Worm (Caenorhabditis elegans): ENCODE measurements around the gene lips-12.
A peak's percentile ranks its signal among the peaks of the same experiment; 100 is the strongest.
"Not testable (repeated sequence)": the region's sequence is repeated elsewhere in the genome, so short reads cannot be mapped to it uniquely, and the experiment has no call there.

Gene lips-12

DNA sequence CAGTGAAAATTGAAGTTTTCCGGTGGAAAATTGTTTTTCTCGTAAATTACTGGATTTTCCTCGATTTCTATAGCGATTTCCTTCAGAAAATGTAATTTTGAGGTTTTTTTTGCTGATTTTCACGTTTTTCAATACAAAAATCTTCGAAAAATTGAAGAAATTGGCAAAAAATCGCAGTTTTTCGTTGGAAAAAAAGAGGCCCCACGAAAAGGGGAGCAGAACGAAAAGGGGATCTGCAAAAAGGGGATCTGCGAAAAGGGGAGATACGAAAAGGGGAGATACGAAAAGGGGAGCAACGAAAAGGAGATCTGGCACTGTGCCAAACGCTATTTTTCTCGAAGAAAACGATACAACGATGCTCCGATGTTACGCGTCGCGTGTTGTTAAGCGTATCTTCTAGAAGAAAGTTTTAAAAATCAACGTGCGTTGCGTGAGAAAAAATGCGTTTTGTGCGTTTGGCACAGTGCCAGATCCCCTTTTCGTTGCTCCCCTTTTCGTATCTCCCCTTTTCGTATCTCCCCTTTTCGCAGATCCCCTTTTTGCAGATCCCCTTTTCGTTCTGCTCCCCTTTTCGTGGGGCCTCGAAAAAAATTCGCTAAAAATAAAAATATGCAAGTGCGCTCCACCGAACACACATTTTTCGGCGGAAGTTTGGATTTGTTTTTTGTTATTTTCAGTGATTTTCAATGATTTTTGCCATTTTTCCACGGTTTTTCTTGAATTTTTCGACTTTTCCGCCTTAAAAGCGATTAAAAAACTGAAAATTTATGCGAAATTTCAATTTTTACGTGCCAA is 20.5 kb upstream of the lips-12 start (continued):
- TF ChIP-seq tra-1 (GFP tag; IDR thresholded peaks at IDR 0.05) = peak; percentile 24; the same call in 1 of the 2 replicates
- peak; percentile 60; the same call in 1 of the 2 replicates for TF ChIP-seq pha-4 (GFP tag; IDR thresholded peaks at IDR 0.05)
- TF ChIP-seq pha-4 (tag; optimal IDR thresholded peaks at IDR 0.05) = not testable (repeated sequence)

DNA sequence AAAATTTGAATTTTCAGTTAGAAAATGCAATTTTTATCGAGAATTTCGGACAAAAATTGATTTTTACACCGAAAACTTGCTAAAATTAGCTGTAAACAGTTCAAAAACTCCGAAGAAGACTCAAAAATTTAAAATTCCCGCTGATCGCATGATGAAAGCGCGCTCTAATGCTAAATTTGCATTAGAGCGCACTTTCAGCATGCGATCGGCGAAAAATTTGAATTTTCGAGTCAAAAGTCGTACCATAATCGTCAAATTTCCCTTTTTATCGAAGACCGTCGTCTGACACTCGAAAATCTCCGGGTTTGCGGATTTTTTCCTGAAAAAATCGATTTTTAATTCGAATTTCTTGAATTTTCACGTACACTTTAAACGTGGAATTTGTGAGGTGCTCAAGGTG is 19.3 kb upstream of the lips-12 start:
- TF ChIP-seq lin-38 (GFP tag; IDR thresholded peaks at IDR 0.05) (peak; percentile 63), T20F7.1 (GFP tag; optimal IDR thresholded peaks at IDR 0.05) (no peak)

DNA sequence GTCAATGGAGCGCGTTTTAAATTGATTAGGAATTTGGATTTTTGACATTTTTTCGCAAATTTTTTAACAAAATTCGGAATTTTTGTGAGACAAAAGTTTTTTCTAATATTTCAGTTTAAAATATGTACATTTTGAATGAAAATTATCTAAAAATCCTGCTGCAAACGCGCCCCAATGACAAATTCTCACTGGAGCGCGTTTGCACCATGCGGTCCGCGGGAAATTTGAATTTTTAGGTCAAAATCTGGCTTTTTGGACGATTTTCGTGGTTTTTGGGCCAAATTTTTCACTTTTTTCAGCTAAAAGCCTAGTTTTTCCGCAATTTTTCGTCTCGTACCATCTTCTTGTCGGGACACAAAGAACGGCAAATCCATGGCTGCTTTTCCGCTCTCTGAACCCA is 18.7 kb upstream of the lips-12 start:
- peak; percentile 81 for TF ChIP-seq lin-38 (GFP tag; IDR thresholded peaks at IDR 0.05)
- TF ChIP-seq T26A8.4 (GFP tag; IDR thresholded peaks at IDR 0.05) = no peak

DNA sequence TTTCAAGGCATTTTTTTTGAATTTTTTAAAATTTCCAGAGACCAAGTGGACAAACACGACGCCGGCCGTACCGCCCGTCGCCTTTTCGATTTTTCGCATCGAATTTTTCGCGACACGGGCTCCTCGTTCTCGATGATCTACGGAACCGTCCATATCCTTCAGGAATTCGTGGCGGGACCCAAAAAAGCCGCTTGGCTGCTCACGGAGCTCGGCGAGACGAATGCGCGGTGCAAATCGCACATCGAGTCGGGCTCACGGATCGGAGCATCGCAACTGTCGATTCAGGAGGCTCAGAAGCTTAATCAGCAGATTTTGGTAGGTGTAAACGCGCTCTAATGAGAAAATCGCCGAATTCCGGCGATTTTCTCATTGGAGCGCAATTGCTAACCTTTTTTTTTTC is 17.8 kb upstream of the lips-12 start:
- TF ChIP-seq set-16 (GFP tag; IDR thresholded peaks at IDR 0.05) (peak; percentile 75), hif-1 (tag; optimal IDR thresholded peaks at IDR 0.05) (no peak)

DNA sequence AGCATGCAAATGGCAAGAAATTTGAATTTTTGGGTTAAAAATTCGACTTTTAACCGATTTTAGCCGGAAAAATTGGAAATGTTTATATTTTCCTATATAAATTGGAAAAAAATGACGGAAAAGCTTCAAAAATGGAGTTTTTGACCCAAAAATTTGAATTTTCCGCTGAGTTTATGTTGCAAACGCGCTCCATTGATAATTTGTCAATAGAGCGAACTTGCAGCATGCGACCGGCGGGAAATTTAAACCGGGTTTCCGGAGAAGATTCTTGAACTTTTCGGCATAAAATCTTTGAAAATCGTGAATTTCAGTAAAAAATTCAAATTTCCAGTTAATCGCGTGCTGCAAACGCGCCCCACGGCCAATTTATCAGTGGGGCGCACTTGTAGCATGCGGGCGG is 17.3 kb upstream of the lips-12 start:
- peak; percentile 88 for TF ChIP-seq lin-38 (GFP tag; IDR thresholded peaks at IDR 0.05)
- no peak for TF ChIP-seq ceh-82 (tag; optimal IDR thresholded peaks at IDR 0.05)

DNA sequence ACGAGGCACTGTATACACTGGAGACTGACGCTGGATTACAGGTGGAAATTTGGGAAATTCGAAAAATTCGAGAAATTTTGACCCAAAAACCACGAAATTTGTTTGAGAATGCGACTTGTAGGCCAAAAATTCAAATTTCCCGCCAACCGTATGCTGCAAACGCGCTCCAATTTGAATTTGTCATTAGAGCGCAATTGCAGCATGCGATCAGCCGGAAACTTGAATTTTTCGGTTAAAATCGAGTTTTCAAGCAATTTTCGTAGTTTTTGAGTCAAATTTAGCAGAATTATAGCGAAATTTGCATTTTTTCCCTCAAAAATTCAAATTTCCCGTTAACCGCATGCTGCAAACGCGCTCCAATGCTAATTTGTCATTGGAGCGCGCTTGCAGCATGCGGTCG is 16.2 kb upstream of the lips-12 start:
- TF ChIP-seq F44E2.7 (GFP tag; IDR thresholded peaks at IDR 0.05) (no peak), lin-38 (GFP tag; IDR thresholded peaks at IDR 0.05) (peak; percentile 90), mep-1 (tag; optimal IDR thresholded peaks at IDR 0.05) (no peak), fos-1 (tag; optimal IDR thresholded peaks at IDR 0.05) (no peak)

DNA sequence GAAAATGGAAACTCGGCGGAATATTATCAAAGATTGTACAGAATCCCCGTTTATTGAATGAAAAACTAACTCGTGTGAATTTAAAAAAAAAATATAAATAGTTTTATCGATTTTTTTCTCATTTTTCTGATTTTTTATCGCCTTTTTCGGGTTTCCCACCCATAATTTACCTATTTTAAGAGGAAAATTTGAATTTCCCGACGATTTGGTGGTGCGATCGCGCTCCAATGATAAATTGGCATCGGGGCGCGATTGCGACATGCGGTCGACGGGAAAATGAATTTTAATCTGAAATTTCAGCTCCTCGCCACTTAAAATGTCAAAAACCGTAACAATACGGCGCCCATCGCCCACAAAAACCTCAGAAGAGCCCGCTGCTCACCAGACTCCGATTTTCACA is 13.6 kb upstream of the lips-12 start, which contains the start of gene taf-6.1:
taf-6.1 (plus strand) TSS at position 301 of the 400 bp plus-strand sequence.
- TF ChIP-seq unc-62 (GFP tag; optimal IDR thresholded peaks at IDR 0.05 in 1 of 2) (peak in 1 of 2 experiments; percentile 18), unc-62 (tag; optimal IDR thresholded peaks at IDR 0.05) (no peak), cey-2 (tag; optimal IDR thresholded peaks at IDR 0.05; ENCODE audit: borderline replicate concordance, insufficient read depth) (no peak), F26F4.8 (GFP tag; conservative IDR thresholded peaks at IDR 0.05) (no peak), mes-2 (tag; optimal IDR thresholded peaks at IDR 0.05; ENCODE audit: poor library complexity, severe bottlenecking) (no peak), nhr-10 (tag; optimal IDR thresholded peaks at IDR 0.05) (no peak), ceh-28 (tag; optimal IDR thresholded peaks at IDR 0.05) (no peak), T20F7.1 (GFP tag; optimal IDR thresholded peaks at IDR 0.05) (no peak), nhr-102 (tag; optimal IDR thresholded peaks at IDR 0.05) (no peak), fos-1 (tag; optimal IDR thresholded peaks at IDR 0.05) (no peak), lin-38 (GFP tag; IDR thresholded peaks at IDR 0.05) (peak; percentile 36)

DNA sequence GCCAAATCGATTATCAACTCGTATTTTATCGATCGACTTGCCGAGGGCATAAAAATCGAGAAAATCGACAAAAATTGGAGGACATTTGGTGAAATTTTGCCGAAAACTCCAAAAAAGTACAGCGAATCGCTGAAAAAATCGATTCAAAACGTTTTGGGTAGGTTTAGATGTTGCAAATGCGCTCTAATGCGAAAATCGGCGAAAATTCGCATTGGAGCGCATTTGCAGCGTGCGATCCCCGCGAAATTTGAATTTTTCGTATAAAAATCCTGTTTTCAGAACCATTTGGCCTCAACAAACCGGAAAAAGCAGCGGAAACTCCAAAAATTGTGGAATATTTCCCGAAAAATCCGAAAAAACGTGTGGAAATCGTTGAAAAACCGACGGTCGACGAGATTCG is 12.4 kb upstream of the lips-12 start:
- TF ChIP-seq sdz-12 (GFP tag; optimal IDR thresholded peaks at IDR 0.05) (no peak), skn-1 (tag; optimal IDR thresholded peaks at IDR 0.05) (no peak), egl-43 (GFP tag; IDR thresholded peaks at IDR 0.05) (no peak), lin-38 (GFP tag; IDR thresholded peaks at IDR 0.05) (peak; percentile 80), unc-62 (GFP tag; optimal IDR thresholded peaks at IDR 0.05 in 1 of 2) (peak in 1 of 2 experiments; percentile 54), unc-62 (tag; optimal IDR thresholded peaks at IDR 0.05) (no peak)

DNA sequence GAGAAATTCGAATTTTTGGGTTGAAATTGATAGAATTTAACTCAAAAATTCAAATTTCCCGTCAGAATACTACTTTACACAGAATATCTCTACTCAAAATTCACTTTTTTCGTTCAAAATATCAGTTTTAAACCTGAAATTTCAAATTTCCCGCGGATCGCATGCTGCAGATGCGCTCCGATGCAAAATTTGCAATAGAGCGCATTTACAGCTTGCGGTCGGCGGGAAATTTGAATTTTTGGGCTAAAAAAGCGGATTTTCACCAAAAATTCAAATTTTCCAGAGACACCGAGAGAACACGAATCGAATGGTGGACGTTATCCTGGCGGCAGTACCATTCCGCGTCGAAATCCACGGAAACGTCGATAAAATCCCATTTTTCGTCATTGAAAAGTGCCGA is 10.7 kb upstream of the lips-12 start:
- no peak for TF ChIP-seq snpc-1.2 (GFP tag; IDR thresholded peaks at IDR 0.05)
- TF ChIP-seq ceh-32 (tag; optimal IDR thresholded peaks at IDR 0.05; ENCODE audit: poor library complexity) = no peak
- no peak for TF ChIP-seq F10B5.3 (tag; optimal IDR thresholded peaks at IDR 0.05)
- TF ChIP-seq lin-38 (GFP tag; IDR thresholded peaks at IDR 0.05) = peak; percentile 65
